Worm (Caenorhabditis elegans): ENCODE measurements around the gene pfk-1.1.

pfk-1.1 gene

DNA sequence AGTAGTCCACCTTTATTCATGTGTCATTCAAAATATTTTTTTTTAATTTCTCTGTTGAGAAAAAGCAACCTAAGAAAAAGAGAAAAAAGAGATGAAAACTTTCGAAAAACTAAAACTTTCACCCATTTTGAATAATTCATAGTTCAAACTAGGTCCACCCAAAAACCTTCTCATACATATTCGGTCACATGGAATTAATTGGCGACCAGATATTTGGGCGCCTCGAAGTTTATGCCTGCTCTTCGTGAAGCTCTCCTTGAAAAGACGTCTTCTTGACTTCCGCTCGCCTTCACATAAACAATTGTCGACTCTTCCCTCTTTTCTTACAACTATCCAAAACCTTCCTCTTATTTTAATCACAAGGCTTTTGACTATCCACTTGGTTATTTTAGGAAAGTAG, 15.0 kb downstream of the pfk-1.1 start:
- TF ChIP-seq ceh-31 (tag; optimal IDR thresholded peaks at IDR 0.05) = no peak

DNA sequence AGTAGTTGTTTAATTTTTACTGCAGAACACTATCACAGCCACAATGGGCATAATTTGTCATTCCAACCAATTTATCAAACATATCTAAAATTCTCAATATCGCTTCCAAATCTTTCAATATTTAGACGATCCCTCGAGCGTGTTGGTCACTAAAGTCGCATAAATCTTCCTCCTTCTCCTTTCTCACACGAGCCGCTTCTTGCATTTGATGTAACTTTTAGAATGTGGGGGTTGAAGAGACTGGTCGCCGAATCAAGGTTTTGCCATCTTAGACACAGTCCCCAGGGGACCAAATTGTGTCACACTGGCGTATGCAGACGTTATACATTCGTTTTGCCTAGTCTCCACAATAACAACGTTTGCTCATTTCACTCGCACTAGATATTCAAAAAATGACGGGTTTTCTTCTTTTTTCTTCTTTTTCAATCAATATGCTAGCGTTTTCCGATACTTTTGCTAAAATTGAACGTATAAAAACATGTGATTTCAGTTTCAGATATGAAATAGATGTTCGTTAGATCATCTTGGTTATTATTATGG, 16.8 kb downstream of the pfk-1.1 start, which contains the start of gene gbb-1:
TSS of gene gbb-1 (plus strand) at position 490 of the 540 bp plus-strand sequence.
- no peak for TF ChIP-seq unc-3 (GFP tag; conservative IDR thresholded peaks at IDR 0.05)
- peak; percentile 18 for TF ChIP-seq unc-3 (tag; optimal IDR thresholded peaks at IDR 0.05)
- no peak for TF ChIP-seq rnt-1 (tag; optimal IDR thresholded peaks at IDR 0.05)

DNA sequence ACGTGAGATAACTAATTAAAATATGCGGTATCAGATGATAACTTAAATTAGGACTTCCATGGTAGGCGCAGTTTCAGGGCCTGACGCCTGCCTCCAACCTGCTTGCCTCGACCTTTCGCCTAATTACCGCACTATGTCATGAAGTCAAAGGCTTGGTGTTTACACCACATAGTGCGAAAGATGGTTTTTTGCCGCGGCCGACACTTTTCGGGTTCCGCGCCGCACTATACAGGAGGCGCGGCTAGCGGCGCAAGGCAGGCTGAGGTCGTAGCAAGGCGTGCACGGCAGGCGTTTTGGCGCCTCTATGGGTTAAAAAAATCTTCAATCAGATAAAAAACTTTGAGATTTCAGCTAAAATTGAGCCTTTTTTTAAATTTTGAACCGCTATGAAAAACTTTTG, 20.0 kb downstream of the pfk-1.1 start:
- TF ChIP-seq ceh-19 (GFP tag; optimal IDR thresholded peaks at IDR 0.05) (no peak), unc-55 (GFP tag; optimal IDR thresholded peaks at IDR 0.05) (no peak), F13H6.1 (tag; optimal IDR thresholded peaks at IDR 0.05) (no peak), rnt-1 (tag; optimal IDR thresholded peaks at IDR 0.05) (no peak), ceh-24 (tag; optimal IDR thresholded peaks at IDR 0.05) (no peak), elt-2 (tag; optimal IDR thresholded peaks at IDR 0.05) (no peak), ceh-22 (tag; optimal IDR thresholded peaks at IDR 0.05) (no peak), ceh-9 (tag; optimal IDR thresholded peaks at IDR 0.05) (no peak), K02D7.2 (tag; optimal IDR thresholded peaks at IDR 0.05) (no peak), pha-4 (tag; optimal IDR thresholded peaks at IDR 0.05) (no peak), sox-4 (tag; optimal IDR thresholded peaks at IDR 0.05) (no peak), fkh-10 (GFP tag; optimal IDR thresholded peaks at IDR 0.05) (no peak), pat-9 (tag; optimal IDR thresholded peaks at IDR 0.05) (no peak), nhr-232 (tag; optimal IDR thresholded peaks at IDR 0.05) (no peak), C38D4.7 (GFP tag; optimal IDR thresholded peaks at IDR 0.05) (no peak)

DNA sequence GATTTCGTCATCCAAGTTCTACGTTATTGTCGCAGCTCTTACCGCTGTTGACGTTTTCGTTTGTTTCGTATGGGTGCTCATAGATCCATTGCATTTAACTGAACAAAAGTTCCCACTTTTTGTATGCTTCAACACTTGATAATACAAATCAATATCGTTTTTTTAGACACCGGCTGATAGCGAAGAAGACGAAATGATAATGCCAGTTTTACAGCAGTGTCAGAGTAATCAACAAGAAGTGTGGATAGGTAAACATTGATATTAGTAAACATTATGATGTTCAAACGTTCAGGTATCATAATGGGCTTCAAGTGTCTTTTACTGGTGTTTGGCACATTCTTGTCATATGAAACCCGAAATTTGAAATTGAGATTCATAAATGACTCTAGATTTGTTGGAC, 25.6 kb downstream of the pfk-1.1 start:
- TF ChIP-seq elt-2 (tag; optimal IDR thresholded peaks at IDR 0.05) = peak; percentile 11
- TF ChIP-seq sox-4 (tag; optimal IDR thresholded peaks at IDR 0.05) = no peak

DNA sequence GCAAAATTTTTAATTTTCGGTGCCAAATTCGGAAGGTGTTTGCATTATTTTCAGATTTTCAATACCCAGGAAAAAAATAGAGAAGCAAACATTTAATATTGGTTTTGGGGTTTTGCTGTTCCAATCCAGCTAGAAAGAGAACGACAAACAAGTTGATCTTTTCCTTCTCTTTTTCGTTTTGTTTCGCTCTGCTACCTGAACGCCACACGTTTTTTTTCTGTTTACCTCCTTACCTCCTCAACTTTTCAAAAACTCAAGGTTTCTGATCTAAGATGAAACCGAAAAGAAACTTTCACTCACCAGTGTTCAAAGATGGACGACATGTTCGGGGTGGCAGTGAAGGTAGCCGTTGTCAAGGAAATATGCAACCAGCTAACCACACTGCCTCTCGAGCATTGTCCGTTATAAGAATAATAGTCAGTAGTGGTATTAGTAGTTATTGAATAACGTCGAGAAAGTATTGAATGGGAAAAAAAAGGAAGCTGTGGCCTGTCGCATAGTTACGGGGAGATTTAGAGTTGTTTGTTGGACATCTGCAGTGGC, 28.8 kb downstream of the pfk-1.1 start:
- TF ChIP-seq zip-5 (tag; optimal IDR thresholded peaks at IDR 0.05) (no peak), dve-1 (tag; optimal IDR thresholded peaks at IDR 0.05) (no peak), pros-1 (tag; optimal IDR thresholded peaks at IDR 0.05) (no peak), unc-55 (GFP tag; optimal IDR thresholded peaks at IDR 0.05) (no peak), elt-2 (tag; optimal IDR thresholded peaks at IDR 0.05) (no peak), ahr-1 (tag; optimal IDR thresholded peaks at IDR 0.05) (no peak), pha-4 (tag; optimal IDR thresholded peaks at IDR 0.05) (no peak), ceh-19 (GFP tag; optimal IDR thresholded peaks at IDR 0.05) (no peak), odd-2 (tag; optimal IDR thresholded peaks at IDR 0.05) (no peak), hlh-30 (tag; optimal IDR thresholded peaks at IDR 0.05; ENCODE audit: insufficient read depth) (no peak)

DNA sequence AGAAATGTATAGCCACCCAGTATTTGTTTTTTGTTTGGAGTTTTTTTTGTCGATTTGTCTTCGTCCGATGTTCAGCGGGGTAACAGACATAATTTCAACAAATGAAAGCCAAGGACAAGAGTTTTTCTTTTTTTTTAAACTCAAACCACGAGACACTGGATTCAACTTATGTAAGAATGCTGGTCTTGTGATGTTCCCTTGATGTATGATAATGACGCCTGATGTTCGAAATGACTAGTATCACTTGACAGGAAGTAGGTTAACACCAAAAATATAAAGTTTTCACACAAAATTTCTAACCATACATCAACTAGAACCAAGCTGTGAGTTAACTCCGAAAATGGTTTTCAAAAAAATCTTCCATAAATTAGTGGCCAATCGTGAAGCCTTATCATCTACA, 29.5 kb downstream of the pfk-1.1 start:
- TF ChIP-seq pha-2 (tag; optimal IDR thresholded peaks at IDR 0.05) (no peak), ceh-45 (GFP tag; IDR thresholded peaks at IDR 0.05) (no peak), ama-1 (optimal IDR thresholded peaks at IDR 0.05) (no peak), C08G9.2 (tag; optimal IDR thresholded peaks at IDR 0.05) (no peak), elt-2 (tag; optimal IDR thresholded peaks at IDR 0.05) (no peak), K02D7.2 (tag; optimal IDR thresholded peaks at IDR 0.05) (no peak), unc-3 (GFP tag; conservative IDR thresholded peaks at IDR 0.05) (no peak), unc-3 (tag; optimal IDR thresholded peaks at IDR 0.05) (no peak), tbx-2 (tag; optimal IDR thresholded peaks at IDR 0.05) (no peak), ceh-24 (tag; optimal IDR thresholded peaks at IDR 0.05) (no peak), ceh-9 (tag; optimal IDR thresholded peaks at IDR 0.05) (no peak)

Data from whole organism, late embryonic.